Worm (Caenorhabditis elegans) whole organism, young adult: Measurements from ENCODE around the gene cutl-15.

Source experiments
- C06A6.2 ChIP-seq: fragments of 200-800 bp; sonication (Bioruptor generic); conservative IDR thresholded peaks from 2 replicates; pipeline ENCODE4 v1.3.6; 2022; ENCODE audit warnings: missing genetic modification characterization, missing compliant biosample characterization
- ama-1 ChIP-seq, 3 experiments: fragments of 150-350 bp in 1 of 3; sonication (generic microtip) in 2 of 3; optimal IDR thresholded peaks; 2 replicates each; lab custom pipeline; 2014 to 2018; ENCODE audit warnings: missing biosample characterization in 2 of 3, missing genetic modification characterization in 2 of 3, missing genetic modification reagents in 2 of 3
- ccch-3 ChIP-seq: fragments of 200-800 bp; sonication (Bioruptor generic); optimal IDR thresholded peaks from 2 replicates; lab custom pipeline; 2018; ENCODE audit warnings: mild to moderate bottlenecking, missing genetic modification characterization, missing compliant biosample characterization
- cebp-1 ChIP-seq, 2 experiments: fragments of 200-800 bp in 1 of 2; sonication (Bioruptor generic) in 1 of 2; sonication (generic microtip) in 1 of 2; IDR thresholded peaks in 1 of 2; optimal IDR thresholded peaks in 1 of 2; 2 replicates each; pipeline versions ENCODE4 v1.3.6 to Lab custom; 2017 to 2022; ENCODE audit warnings: missing compliant biosample characterization in 2 of 2, missing genetic modification characterization in 2 of 2, mild to moderate bottlenecking in 1 of 2, missing genetic modification reagents in 1 of 2, moderate library complexity in 1 of 2
- cebp-2 ChIP-seq: fragments of 200-800 bp; sonication (Bioruptor generic); IDR thresholded peaks from 2 replicates; pipeline ENCODE4 v1.3.6; 2022; ENCODE audit warnings: missing genetic modification characterization, missing compliant biosample characterization
- efl-1 ChIP-seq: fragments of 150-350 bp; optimal IDR thresholded peaks from 2 replicates; lab custom pipeline; 2014; ENCODE audit warnings: missing biosample characterization, missing genetic modification reagents, missing genetic modification characterization
- let-607 ChIP-seq, 2 experiments: fragments of 200-800 bp in 1 of 2; sonication (Bioruptor generic) in 1 of 2; sonication (generic microtip) in 1 of 2; optimal IDR thresholded peaks; 2 replicates each; lab custom pipeline; 2016 to 2018; ENCODE audit warnings: mild to moderate bottlenecking in 2 of 2, missing compliant biosample characterization in 2 of 2, missing genetic modification characterization in 2 of 2, moderate library complexity in 2 of 2, missing genotype in 1 of 2
- lin-26 ChIP-seq: fragments of 200-800 bp; sonication (Bioruptor generic); IDR thresholded peaks from 2 replicates; pipeline ENCODE4 v1.3.6; 2022; ENCODE audit warnings: missing genetic modification reagents, missing genetic modification characterization, missing compliant biosample characterization
- mes-4 ChIP-seq: sonication (generic microtip); optimal IDR thresholded peaks from 2 replicates; lab custom pipeline; 2016; ENCODE audit warnings: missing genotype, missing genetic modification characterization, missing compliant biosample characterization
- nfya-1 ChIP-seq: sonication (generic microtip); optimal IDR thresholded peaks from 2 replicates; lab custom pipeline; 2017; ENCODE audit warnings: antibody characterized with exemption, missing compliant biosample characterization, missing genetic modification characterization, borderline replicate concordance; ENCODE audit not compliant: insufficient read depth
- nhr-80 ChIP-seq: sonication (generic microtip); optimal IDR thresholded peaks from 2 replicates; lab custom pipeline; 2016; ENCODE audit warnings: missing genetic modification characterization, missing compliant biosample characterization
- unc-62 ChIP-seq: fragments of 150-350 bp; optimal IDR thresholded peaks from 2 replicates; lab custom pipeline; 2014; ENCODE audit warnings: missing biosample characterization, missing genetic modification reagents, missing genetic modification characterization

DNA sequence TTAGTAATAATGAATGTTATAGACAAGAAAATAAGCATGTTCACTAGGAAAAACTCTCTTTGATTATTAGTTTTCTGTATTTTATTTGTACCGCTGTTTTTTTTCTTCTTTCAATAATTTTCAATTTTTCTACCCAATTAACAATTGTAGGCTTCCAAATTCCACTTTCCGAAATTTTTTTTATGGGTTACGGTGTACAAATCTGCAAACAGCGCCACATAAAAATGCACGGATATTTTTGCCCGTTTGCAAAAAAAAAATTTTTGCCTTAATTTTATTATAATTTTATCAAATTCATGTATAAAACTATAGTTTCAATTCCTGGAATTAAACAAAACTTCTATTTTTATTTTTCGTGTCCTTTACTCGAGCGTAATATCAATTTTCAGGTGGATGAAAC, 45.3 kb upstream of the cutl-15 start, which contains the start of gene ooc-5:
- no peak for TF ChIP-seq C06A6.2 (GFP tag; lab: Robert Waterston, UW)
- no peak for TF ChIP-seq mes-4 (tag; lab: Kevin White, UChicago)
- TF ChIP-seq ccch-3 = no peak
- no peak for TF ChIP-seq cebp-1 (GFP tag; IDR thresholded peaks at IDR 0.05; lab: Robert Waterston, UW)
- TF ChIP-seq cebp-1 (tag; optimal IDR thresholded peaks at IDR 0.05; lab: Kevin White, UChicago) = no peak
- TF ChIP-seq lin-26 (GFP tag; lab: Robert Waterston, UW) = no peak
- TF ChIP-seq unc-62 (GFP tag; lab: Kevin White, UChicago) = no peak
- no peak for TF ChIP-seq cebp-2 (GFP tag; lab: Robert Waterston, UW)
- no peak for TF ChIP-seq nhr-80 (tag; lab: Kevin White, UChicago)
- no peak for TF ChIP-seq efl-1 (GFP tag; lab: Kevin White, UChicago)
- TF ChIP-seq ama-1 (optimal IDR thresholded peaks at IDR 0.05; lab: Kevin White, UChicago) = no peak
- no peak for TF ChIP-seq ama-1 (GFP tag; optimal IDR thresholded peaks at IDR 0.05; lab: Kevin White, UChicago)
- no peak for TF ChIP-seq nfya-1 (tag; lab: Kevin White, UChicago)
- TF ChIP-seq let-607 (tag; optimal IDR thresholded peaks at IDR 0.05; lab: Kevin White, UChicago) = no peak
